Fruit fly (Drosophila melanogaster) whole organism, prepupa: ENCODE data around the gene CG7582.
A peak's percentile ranks its signal among the peaks of the same experiment; 100 is the strongest.

Source experiments
- CG10631 ChIP-seq: fragments of 200-800 bp; sonication (Bioruptor generic); optimal IDR thresholded peaks from 2 replicates; lab custom pipeline; 2016; ENCODE audit warnings: missing biosample characterization, missing genetic modification characterization
- CG10669 ChIP-seq: fragments of 200-800 bp; sonication (Bioruptor generic); optimal IDR thresholded peaks from 3 replicates; lab custom pipeline; 2018; ENCODE audit warnings: missing biosample characterization, mild to moderate bottlenecking, missing genetic modification characterization, moderate library complexity
- CG16779 ChIP-seq: fragments of 200-800 bp; sonication (Bioruptor generic); optimal IDR thresholded peaks from 3 replicates; lab custom pipeline; 2017; ENCODE audit warnings: missing biosample characterization, mild to moderate bottlenecking, missing genetic modification characterization
- CG3032 ChIP-seq: fragments of 200-800 bp; optimal IDR thresholded peaks from 2 replicates; lab custom pipeline; 2019; ENCODE audit warnings: missing biosample characterization, mild to moderate bottlenecking, missing genetic modification characterization, moderate library complexity
- CG34406 ChIP-seq: fragments of 200-800 bp; sonication (Bioruptor generic); optimal IDR thresholded peaks from 3 replicates; lab custom pipeline; 2016; ENCODE audit warnings: missing biosample characterization, missing genetic modification characterization
- CG4318 ChIP-seq: fragments of 200-800 bp; sonication (Bioruptor generic); optimal IDR thresholded peaks from 3 replicates; lab custom pipeline; 2017; ENCODE audit warnings: missing biosample characterization, mild to moderate bottlenecking, missing genetic modification characterization
- CG6163 ChIP-seq: fragments of 200-800 bp; sonication (Bioruptor generic); IDR thresholded peaks from 3 replicates; pipeline ENCODE4 v1.3.6; 2022; ENCODE audit warnings: missing biosample characterization, missing genetic modification characterization
- CG6276 ChIP-seq: fragments of 200-800 bp; sonication (Bioruptor generic); optimal IDR thresholded peaks from 2 replicates; lab custom pipeline; 2017; ENCODE audit warnings: missing biosample characterization, mild to moderate bottlenecking, missing genetic modification characterization
- CG6792 ChIP-seq: fragments of 200-800 bp; sonication (Bioruptor generic); optimal IDR thresholded peaks from 3 replicates; lab custom pipeline; 2016; ENCODE audit warnings: missing biosample characterization, missing genetic modification characterization
- CG6808 ChIP-seq: fragments of 200-800 bp; sonication (Bioruptor generic); optimal IDR thresholded peaks from 3 replicates; lab custom pipeline; 2017; ENCODE audit warnings: missing biosample characterization, missing genetic modification characterization, mild to moderate bottlenecking, moderate library complexity, missing genetic modification reagents
- CG7368 ChIP-seq: fragments of 200-800 bp; sonication (Bioruptor generic); optimal IDR thresholded peaks from 3 replicates; lab custom pipeline; 2016; ENCODE audit warnings: missing biosample characterization, missing genetic modification characterization
- CG8319 ChIP-seq: fragments of 200-800 bp; sonication (Bioruptor generic); optimal IDR thresholded peaks from 3 replicates; lab custom pipeline; 2016; ENCODE audit warnings: missing biosample characterization, missing genetic modification characterization
- CG8632 ChIP-seq: fragments of 200-800 bp; sonication (Bioruptor generic); optimal IDR thresholded peaks from 3 replicates; lab custom pipeline; 2016; ENCODE audit warnings: missing biosample characterization, missing genetic modification characterization
- CG9139 ChIP-seq: fragments of 200-800 bp; sonication (Bioruptor generic); optimal IDR thresholded peaks from 3 replicates; lab custom pipeline; 2017; ENCODE audit warnings: missing biosample characterization, mild to moderate bottlenecking, missing genetic modification characterization
- Eip75B ChIP-seq: fragments of 200-800 bp; sonication (Bioruptor generic); optimal IDR thresholded peaks from 3 replicates; lab custom pipeline; 2016; ENCODE audit warnings: missing biosample characterization, missing genetic modification characterization
- Eip93F ChIP-seq: fragments of 200-800 bp; sonication (Bioruptor generic); optimal IDR thresholded peaks from 2 replicates; lab custom pipeline; 2016; ENCODE audit warnings: missing biosample characterization, mild to moderate bottlenecking, missing genetic modification characterization
- Ets21C ChIP-seq: fragments of 200-800 bp; sonication (Bioruptor generic); optimal IDR thresholded peaks from 3 replicates; lab custom pipeline; 2016; ENCODE audit warnings: missing biosample characterization, missing genetic modification characterization
- Ets96B ChIP-seq: fragments of 200-800 bp; optimal IDR thresholded peaks from 2 replicates; lab custom pipeline; 2019; ENCODE audit warnings: missing biosample characterization, mild to moderate bottlenecking, missing genetic modification characterization, moderate library complexity
- Hr38 ChIP-seq: sonication (Bioruptor generic); optimal IDR thresholded peaks from 2 replicates; lab custom pipeline; 2016; ENCODE audit warnings: missing biosample characterization, missing genetic modification characterization
- Hr39 ChIP-seq: fragments of 200-800 bp; sonication (Bioruptor generic); optimal IDR thresholded peaks from 2 replicates; lab custom pipeline; 2016; ENCODE audit warnings: missing biosample characterization, missing genetic modification characterization
- Hr4 ChIP-seq: fragments of 200-800 bp; sonication (Bioruptor generic); optimal IDR thresholded peaks from 3 replicates; lab custom pipeline; 2016; ENCODE audit warnings: missing biosample characterization, missing genetic modification characterization
- Met ChIP-seq: fragments of 200-800 bp; sonication (Bioruptor generic); optimal IDR thresholded peaks from 3 replicates; lab custom pipeline; 2016; ENCODE audit warnings: missing biosample characterization, missing genetic modification characterization
- Sox14 ChIP-seq: fragments of 200-800 bp; sonication (Bioruptor generic); optimal IDR thresholded peaks from 3 replicates; lab custom pipeline; 2016; ENCODE audit warnings: missing biosample characterization, missing genetic modification characterization
- achi ChIP-seq: fragments of 200-800 bp; sonication (Bioruptor generic); optimal IDR thresholded peaks from 3 replicates; lab custom pipeline; 2016; ENCODE audit warnings: missing biosample characterization, missing genetic modification characterization
- acj6 ChIP-seq: fragments of 200-800 bp; sonication (Bioruptor generic); optimal IDR thresholded peaks from 3 replicates; lab custom pipeline; 2016; ENCODE audit warnings: missing biosample characterization, missing genetic modification characterization
- cyc ChIP-seq: fragments of 200-800 bp; sonication (Bioruptor generic); optimal IDR thresholded peaks from 3 replicates; lab custom pipeline; 2016; ENCODE audit warnings: missing biosample characterization, missing genetic modification characterization
- dac ChIP-seq: fragments of 200-800 bp; sonication (Bioruptor generic); optimal IDR thresholded peaks from 2 replicates; lab custom pipeline; 2017; ENCODE audit warnings: missing biosample characterization, mild to moderate bottlenecking, missing genetic modification characterization
- dsx ChIP-seq: fragments of 200-800 bp; optimal IDR thresholded peaks from 3 replicates; lab custom pipeline; 2019; ENCODE audit warnings: missing biosample characterization, mild to moderate bottlenecking, missing genetic modification characterization, moderate library complexity; ENCODE audit not compliant: poor library complexity, severe bottlenecking
- eg ChIP-seq: fragments of 200-800 bp; sonication (Bioruptor generic); IDR thresholded peaks from 3 replicates; pipeline ENCODE4 v1.3.6; 2022; ENCODE audit warnings: missing biosample characterization, missing genetic modification characterization
- esn ChIP-seq: fragments of 200-800 bp; sonication (Bioruptor generic); optimal IDR thresholded peaks from 2 replicates; lab custom pipeline; 2016; ENCODE audit warnings: missing biosample characterization, mild to moderate bottlenecking, missing genetic modification characterization, moderate library complexity
- fd85E ChIP-seq: fragments of 200-800 bp; sonication (Bioruptor generic); optimal IDR thresholded peaks from 3 replicates; lab custom pipeline; 2016; ENCODE audit warnings: missing biosample characterization, missing genetic modification characterization
- lz ChIP-seq: fragments of 200-800 bp; sonication (Bioruptor generic); optimal IDR thresholded peaks from 3 replicates; lab custom pipeline; 2016; ENCODE audit warnings: missing biosample characterization, missing genetic modification characterization
- pdm3 ChIP-seq: fragments of 200-800 bp; sonication (Bioruptor generic); optimal IDR thresholded peaks from 3 replicates; lab custom pipeline; 2016; ENCODE audit warnings: missing biosample characterization, missing genetic modification characterization
- svp ChIP-seq: fragments of 200-800 bp; sonication (Bioruptor generic); peaks from one replicate; lab custom pipeline; 2016; ENCODE audit warnings: missing biosample characterization, missing genetic modification characterization
- topi ChIP-seq: fragments of 200-800 bp; sonication (Bioruptor generic); optimal IDR thresholded peaks from 3 replicates; lab custom pipeline; 2016; ENCODE audit warnings: missing biosample characterization, missing genetic modification characterization
- vri ChIP-seq: fragments of 200-800 bp; sonication (Bioruptor generic); optimal IDR thresholded peaks from 3 replicates; lab custom pipeline; 2016; ENCODE audit warnings: missing biosample characterization, mild to moderate bottlenecking, missing genetic modification characterization

CG7582 gene

dm6 chr3R:29699220-29699619 is 17.1 kb upstream of the CG7582 start (continued):
- no peak for TF ChIP-seq lz
- no peak for TF ChIP-seq fd85E

- TF ChIP-seq Hr38 (GFP tag; lab: Kevin White, UChicago) (no peak), cyc (no peak), CG8319 (GFP tag; lab: Kevin White, UChicago) (no peak), CG9139 (GFP tag; lab: Kevin White, UChicago) (no peak), eg (GFP tag; lab: Robert Waterston, UW) (no peak), CG6792 (GFP tag; lab: Kevin White, UChicago) (no peak), CG4318 (GFP tag; lab: Kevin White, UChicago) (no peak), dac (GFP tag; lab: Kevin White, UChicago) (no peak), dsx (GFP tag; lab: Kevin White, UChicago) (no peak), CG8632 (GFP tag; lab: Kevin White, UChicago) (no peak), CG16779 (tag; lab: Kevin White, UChicago) (no peak)
- TF ChIP-seq, all 60 proteins: peak for 0
These were observed 15.8 kb upstream of the CG7582 start for dm6 chr3R:29697841-29698240.

dm6 chr3R:29696359-29696758 is 14.3 kb upstream of the CG7582 start:
- TF ChIP-seq Hr39 (GFP tag; lab: Kevin White, UChicago) (peak; percentile 8), pdm3 (GFP tag; lab: Kevin White, UChicago) (no peak)

dm6 chr3R:29695744-29696143 is 13.7 kb upstream of the CG7582 start:
- TF ChIP-seq CG8319 (GFP tag; lab: Kevin White, UChicago), result no peak
- no peak for TF ChIP-seq Eip93F (GFP tag; lab: Kevin White, UChicago)
- TF ChIP-seq Ets21C (GFP tag; lab: Kevin White, UChicago), result no peak

- TF ChIP-seq Met (no peak), eg (GFP tag; lab: Robert Waterston, UW) (0 out of 3 replicates have a peak, but pooled peaks have one; percentile 20), Sox14 (GFP tag; lab: Kevin White, UChicago) (peak; percentile 29), CG9139 (GFP tag; lab: Kevin White, UChicago) (no peak), dsx (GFP tag; lab: Kevin White, UChicago) (peak; percentile 43)
These were observed 10.0 kb upstream of the CG7582 start, which contains the start of gene dmrt99B for dm6 chr3R:29692009-29692641. TSS of gene dmrt99B (plus strand) at chr3R:29692591.

- TF ChIP-seq CG3032 (tag; lab: Kevin White, UChicago), result no peak
- no peak for TF ChIP-seq dac (GFP tag; lab: Kevin White, UChicago)
- TF ChIP-seq topi (GFP tag; lab: Kevin White, UChicago), result no peak
- peak; percentile 100 for TF ChIP-seq dsx (GFP tag; lab: Kevin White, UChicago)
- no peak for TF ChIP-seq CG6276 (GFP tag; lab: Kevin White, UChicago)
- no peak for TF ChIP-seq acj6 (GFP tag; lab: Kevin White, UChicago)
- TF ChIP-seq CG6163 (GFP tag; lab: Robert Waterston, UW), result 0 out of 3 replicates have a peak, but pooled peaks have one; percentile 5
- 0 out of 3 replicates have a peak, but pooled peaks have one; percentile 19 for TF ChIP-seq eg (GFP tag; lab: Robert Waterston, UW)
- TF ChIP-seq Ets96B (tag; lab: Kevin White, UChicago), result no peak
- TF ChIP-seq svp, result no peak
- TF ChIP-seq CG10669 (GFP tag; lab: Kevin White, UChicago), result no peak
These were observed 9.0 kb upstream of the CG7582 start for dm6 chr3R:29690960-29691527.

- TF ChIP-seq vri (GFP tag; lab: Kevin White, UChicago) (no peak), CG8632 (GFP tag; lab: Kevin White, UChicago) (peak; percentile 31), CG10631 (GFP tag; lab: Kevin White, UChicago) (peak; percentile 35), CG7368 (GFP tag; lab: Kevin White, UChicago) (no peak), topi (GFP tag; lab: Kevin White, UChicago) (peak; percentile 44), achi (GFP tag; lab: Kevin White, UChicago) (peak; percentile 54), dsx (GFP tag; lab: Kevin White, UChicago) (no peak), Ets96B (tag; lab: Kevin White, UChicago) (peak; percentile 71), CG34406 (GFP tag; lab: Kevin White, UChicago) (peak; percentile 6), Eip75B (GFP tag; lab: Kevin White, UChicago) (peak; percentile 45), CG6808 (peak; percentile 6), lz (peak; percentile 31), Hr39 (GFP tag; lab: Kevin White, UChicago) (peak; percentile 31), Eip93F (GFP tag; lab: Kevin White, UChicago) (no peak), CG3032 (tag; lab: Kevin White, UChicago) (peak; percentile 61), fd85E (no peak), CG16779 (tag; lab: Kevin White, UChicago) (no peak), Hr4 (GFP tag; lab: Kevin White, UChicago) (peak; percentile 58), esn (GFP tag; lab: Kevin White, UChicago) (peak; percentile 48)
These were observed 8.4 kb upstream of the CG7582 start for dm6 chr3R:29690539-29690852.
